Fruit fly (Drosophila melanogaster): ENCODE data around the gene CG9776.

DNA sequence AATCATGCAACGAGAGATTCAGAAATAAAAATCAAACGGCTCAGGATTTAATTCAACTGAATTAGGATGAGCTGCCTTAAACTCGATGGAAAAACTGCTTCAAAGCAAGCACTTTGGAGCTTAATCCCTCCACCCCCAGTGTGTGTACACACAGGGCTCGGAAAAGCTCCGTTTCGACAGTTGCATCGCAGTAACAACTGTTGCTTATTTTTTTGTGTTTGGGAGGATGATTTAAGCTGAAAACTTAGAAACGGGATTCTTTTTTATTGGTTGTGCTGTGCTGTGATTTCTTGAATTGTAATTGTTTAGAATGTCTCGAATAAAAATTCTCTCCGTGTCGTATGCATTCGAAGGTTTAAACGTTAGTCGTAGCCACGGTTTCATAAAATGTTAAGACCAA is 14.9 kb downstream of the CG9776 start, which contains the start of gene Syt14:
- TF ChIP-seq CG6276 (GFP tag; optimal IDR thresholded peaks at IDR 0.05) (no peak), Ets96B (tag; optimal IDR thresholded peaks at IDR 0.05) (no peak)

All from whole organism, prepupa.